Comparison of ENCODE assay signal across 1 worm cellular context in genomic region chrIV:11566146-11566545, ce11.
TF ChIP-seq lines count a peak whose summit lies in the region.

sec-24.1 (minus strand) TSS chrIV:11566194.

TF ChIP-seq in whole organism, L1 larva, 84 proteins besides CTCF, POLR2A, EP300 and RAD21 (continued from another document):
- TF ChIP-seq swsn-7 (tag; optimal IDR thresholded peaks at IDR 0.05; lab: Kevin White, UChicago): peak; percentile 93
- peak; percentile 75 for TF ChIP-seq lin-13 (GFP tag; optimal IDR thresholded peaks at IDR 0.05; lab: Kevin White, UChicago)
- peak; percentile 85 for TF ChIP-seq jun-1 (tag; optimal IDR thresholded peaks at IDR 0.05; lab: Kevin White, UChicago)
- TF ChIP-seq unc-98 (GFP tag; IDR thresholded peaks at IDR 0.05; lab: Robert Waterston, UW): no peak
- TF ChIP-seq rnt-1 (tag; optimal IDR thresholded peaks at IDR 0.05; lab: Kevin White, UChicago): peak; percentile 95
- TF ChIP-seq ceh-88 (GFP tag; IDR thresholded peaks at IDR 0.05; lab: Robert Waterston, UW): peak; percentile 42; the same call in 1 of the 2 replicates
- TF ChIP-seq C34B4.2 (tag; optimal IDR thresholded peaks at IDR 0.05; lab: Kevin White, UChicago): peak; percentile 28
- peak; percentile 95 for TF ChIP-seq nhr-47 (tag; optimal IDR thresholded peaks at IDR 0.05; lab: Kevin White, UChicago)
- peak; percentile 92 to 97 for TF ChIP-seq lin-35 (GFP tag; optimal IDR thresholded peaks at IDR 0.05; lab: Kevin White, UChicago)
- TF ChIP-seq nhr-71 (tag; optimal IDR thresholded peaks at IDR 0.05; lab: Kevin White, UChicago): peak; percentile 96
- TF ChIP-seq ets-5 (GFP tag; IDR thresholded peaks at IDR 0.05; lab: Robert Waterston, UW): no peak
- peak; percentile 91 for TF ChIP-seq isw-1 (GFP tag; IDR thresholded peaks at IDR 0.05; lab: Robert Waterston, UW)
- TF ChIP-seq mdl-1 (tag; optimal IDR thresholded peaks at IDR 0.05; lab: Kevin White, UChicago): peak in 1 of 2 experiments; percentile 83
- TF ChIP-seq nhr-84 (tag; optimal IDR thresholded peaks at IDR 0.05; lab: Kevin White, UChicago): no peak
- TF ChIP-seq egl-13 (tag; optimal IDR thresholded peaks at IDR 0.05; lab: Kevin White, UChicago): peak; percentile 75
- no peak for TF ChIP-seq efl-3 (GFP tag; optimal IDR thresholded peaks at IDR 0.05; lab: Kevin White, UChicago)
- peak; percentile 72 for TF ChIP-seq fkh-8 (tag; optimal IDR thresholded peaks at IDR 0.05; lab: Kevin White, UChicago)
- TF ChIP-seq tbx-2 (tag; optimal IDR thresholded peaks at IDR 0.05; lab: Kevin White, UChicago): peak; percentile 93
- no peak for TF ChIP-seq pqm-1 (tag; optimal IDR thresholded peaks at IDR 0.05; lab: Kevin White, UChicago)
- TF ChIP-seq fos-1 (tag; optimal IDR thresholded peaks at IDR 0.05; lab: Kevin White, UChicago): peak; percentile 83
- peak; percentile 60 for TF ChIP-seq elt-2 (tag; optimal IDR thresholded peaks at IDR 0.05; lab: Kevin White, UChicago)
- TF ChIP-seq skn-1 (tag; optimal IDR thresholded peaks at IDR 0.05; lab: Kevin White, UChicago): peak; percentile 88
- peak; percentile 79 for TF ChIP-seq irx-1 (tag; optimal IDR thresholded peaks at IDR 0.05; lab: Kevin White, UChicago)
- peak; percentile 52 for TF ChIP-seq aha-1 (tag; optimal IDR thresholded peaks at IDR 0.05; lab: Kevin White, UChicago)
- peak; percentile 62 for TF ChIP-seq snpc-4 (tag; optimal IDR thresholded peaks at IDR 0.05; lab: Kevin White, UChicago)
